Fruit fly (Drosophila melanogaster): ENCODE results near the gene RpL7-like.

RpL7-like gene

DNA sequence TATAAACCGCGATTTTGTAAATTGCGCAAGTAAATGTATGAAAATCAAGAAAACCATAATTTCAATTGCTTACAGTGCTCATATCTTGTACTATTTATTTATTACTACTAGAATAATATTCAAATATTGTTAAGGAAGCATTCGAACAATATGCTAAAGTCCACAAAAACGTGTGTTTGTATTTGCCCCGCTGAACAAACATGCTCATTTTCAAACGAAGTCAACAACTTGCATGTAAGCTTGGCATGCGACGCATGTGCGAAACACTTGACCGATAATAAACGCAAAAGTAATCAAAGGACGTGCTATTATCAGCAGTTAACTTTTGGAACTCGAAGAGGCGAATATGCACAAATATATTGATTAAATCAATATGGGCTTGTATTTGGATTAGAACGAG is 34.9 kb upstream of the RpL7-like start (continued):
- TF ChIP-seq Aef1 (GFP tag; IDR thresholded peaks at IDR 0.05) (no peak), onecut (GFP tag; IDR thresholded peaks at IDR 0.05) (no peak; the same call in 1 of the 2 replicates), Hsf (GFP tag; optimal IDR thresholded peaks at IDR 0.05) (peak; percentile 37), CG13123 (GFP tag; optimal IDR thresholded peaks at IDR 0.05) (peak; percentile 68), abd-A (tag; optimal IDR thresholded peaks at IDR 0.05) (no peak), CG10431 (GFP tag; optimal IDR thresholded peaks at IDR 0.05) (peak; percentile 70), Bteb2 (GFP tag; optimal IDR thresholded peaks at IDR 0.05) (peak; percentile 33), Ets97D (GFP tag; optimal IDR thresholded peaks at IDR 0.05) (no peak), cas (GFP tag; IDR thresholded peaks at IDR 0.05) (no peak), wdn (GFP tag; IDR thresholded peaks at IDR 0.05) (no peak; the same call in 1 of the 2 replicates), NK7.1 (GFP tag; optimal IDR thresholded peaks at IDR 0.05) (no peak), klu (GFP tag; IDR thresholded peaks at IDR 0.05) (no peak), Side (GFP tag; optimal IDR thresholded peaks at IDR 0.05) (no peak), chn (GFP tag; optimal IDR thresholded peaks at IDR 0.05) (no peak), ro (GFP tag; IDR thresholded peaks at IDR 0.05) (no peak), Mad (GFP tag; optimal IDR thresholded peaks at IDR 0.05) (peak; percentile 40), Ravus (GFP tag; IDR thresholded peaks at IDR 0.05) (no peak), CG11696 (GFP tag; IDR thresholded peaks at IDR 0.05) (no peak), pros (GFP tag; optimal IDR thresholded peaks at IDR 0.05) (no peak), Hey (tag; optimal IDR thresholded peaks at IDR 0.05) (peak; percentile 67), eyg (GFP tag; optimal IDR thresholded peaks at IDR 0.05) (no peak), Oaz (GFP tag; IDR thresholded peaks at IDR 0.05) (no peak), MESR4 (GFP tag; optimal IDR thresholded peaks at IDR 0.05) (no peak), CG8388 (GFP tag; optimal IDR thresholded peaks at IDR 0.05) (peak; percentile 42), CG2199 (GFP tag; IDR thresholded peaks at IDR 0.05) (no peak), Kr (GFP tag; optimal IDR thresholded peaks at IDR 0.05) (no peak), CG6175 (GFP tag; IDR thresholded peaks at IDR 0.05) (no peak), CG17612 (GFP tag; IDR thresholded peaks at IDR 0.05) (no peak), Xbp1 (GFP tag; optimal IDR thresholded peaks at IDR 0.05) (no peak), zf30C (GFP tag; optimal IDR thresholded peaks at IDR 0.05) (no peak), trem (tag; optimal IDR thresholded peaks at IDR 0.05) (no peak), dmrt11E (tag; optimal IDR thresholded peaks at IDR 0.05) (peak; percentile 69), peb (GFP tag; IDR thresholded peaks at IDR 0.05) (no peak), CG9437 (GFP tag; optimal IDR thresholded peaks at IDR 0.05) (no peak), pzg (GFP tag; optimal IDR thresholded peaks at IDR 0.05) (no peak), prd (optimal IDR thresholded peaks at IDR 0.05) (no peak), prd (GFP tag; IDR thresholded peaks at IDR 0.05) (peak; percentile 51; the same call in 2 of the 3 replicates), run (tag; optimal IDR thresholded peaks at IDR 0.05) (no peak), CG17385 (GFP tag; optimal IDR thresholded peaks at IDR 0.05) (peak; percentile 28), Oli (tag; optimal IDR thresholded peaks at IDR 0.05) (peak; percentile 24), corto (GFP tag; optimal IDR thresholded peaks at IDR 0.05) (no peak), CG6683 (GFP tag; optimal IDR thresholded peaks at IDR 0.05) (peak; percentile 47), CG6254 (GFP tag; optimal IDR thresholded peaks at IDR 0.05) (peak; percentile 39), dm (GFP tag; optimal IDR thresholded peaks at IDR 0.05) (no peak), CTCF (GFP tag; optimal IDR thresholded peaks at IDR 0.05) (no peak), CG11456 (GFP tag; IDR thresholded peaks at IDR 0.05) (no peak), H2.0 (GFP tag; IDR thresholded peaks at IDR 0.05) (no peak), stwl (tag; optimal IDR thresholded peaks at IDR 0.05) (no peak), CG10321 (GFP tag; IDR thresholded peaks at IDR 0.05) (no peak; the same call in 1 of the 2 replicates), CG16779 (GFP tag; IDR thresholded peaks at IDR 0.05) (peak; percentile 62; the same call in 1 of the 2 replicates), CG12104 (GFP tag; optimal IDR thresholded peaks at IDR 0.05) (peak; percentile 32), CG33557 (GFP tag; optimal IDR thresholded peaks at IDR 0.05) (peak; percentile 81), Atf3 (GFP tag; optimal IDR thresholded peaks at IDR 0.05) (no peak)

All from whole organism, embryonic.